Worm (Caenorhabditis elegans) whole organism, L2 larva: ENCODE results near the gene evl-20.

Experiments used
- C34F6.9 ChIP-seq: fragments of 150-350 bp; optimal IDR thresholded peaks from 2 replicates; lab custom pipeline; 2014; ENCODE audit warnings: missing biosample characterization, missing genetic modification characterization
- F13H6.1 ChIP-seq: sonication (generic microtip); optimal IDR thresholded peaks from 2 replicates; lab custom pipeline; 2016; ENCODE audit warnings: missing genetic modification characterization, missing compliant biosample characterization
- Y55F3AM.14 ChIP-seq: fragments of 200-800 bp; sonication (Bioruptor generic); optimal IDR thresholded peaks from 2 replicates; lab custom pipeline; 2018; ENCODE audit warnings: mild to moderate bottlenecking, missing genetic modification characterization, missing compliant biosample characterization
- ZK546.5 ChIP-seq: sonication (generic microtip); optimal IDR thresholded peaks from 2 replicates; lab custom pipeline; 2017; ENCODE audit warnings: missing biosample characterization, missing genetic modification characterization
- aly-2 ChIP-seq: fragments of 150-350 bp; optimal IDR thresholded peaks from 2 replicates; lab custom pipeline; 2014; ENCODE audit warnings: missing biosample characterization, missing genetic modification characterization
- ama-1 ChIP-seq: fragments of 150-350 bp; optimal IDR thresholded peaks from 2 replicates; lab custom pipeline; 2018; ENCODE audit warnings: inconsistent platforms
- ceh-82 ChIP-seq: fragments of 150-350 bp; optimal IDR thresholded peaks from 2 replicates; lab custom pipeline; 2014; ENCODE audit warnings: missing biosample characterization, missing genetic modification characterization
- crh-2 ChIP-seq: sonication (generic microtip); optimal IDR thresholded peaks from 2 replicates; lab custom pipeline; 2017; ENCODE audit warnings: missing biosample characterization, missing genetic modification characterization
- dmd-4 ChIP-seq: sonication (generic microtip); optimal IDR thresholded peaks from 2 replicates; lab custom pipeline; 2017; ENCODE audit warnings: missing biosample characterization, missing genetic modification characterization
- egl-27 ChIP-seq: sonication (generic microtip); optimal IDR thresholded peaks from 3 replicates; lab custom pipeline; 2017; ENCODE audit warnings: missing biosample characterization, missing genetic modification reagents, missing genetic modification characterization
- elt-1 ChIP-seq: fragments of 150-350 bp; optimal IDR thresholded peaks from 2 replicates; lab custom pipeline; 2014; ENCODE audit warnings: missing biosample characterization, missing genetic modification characterization
- lin-13 ChIP-seq: fragments of 150-350 bp; optimal IDR thresholded peaks from 2 replicates; lab custom pipeline; 2014; ENCODE audit warnings: missing biosample characterization, missing genetic modification reagents, missing genetic modification characterization
- lin-39 ChIP-seq: fragments of 150-350 bp; optimal IDR thresholded peaks from 2 replicates; lab custom pipeline; 2014; ENCODE audit warnings: missing biosample characterization, missing genetic modification reagents, missing genetic modification characterization
- lsy-2 ChIP-seq, 2 experiments: fragments of 150-350 bp in 1 of 2; sonication (generic microtip) in 1 of 2; optimal IDR thresholded peaks; 2 replicates each; lab custom pipeline; 2014 to 2017; ENCODE audit warnings: missing biosample characterization in 2 of 2, missing genetic modification characterization in 2 of 2
- mab-5 ChIP-seq: fragments of 150-350 bp; optimal IDR thresholded peaks from 2 replicates; lab custom pipeline; 2014; ENCODE audit warnings: missing biosample characterization, missing genetic modification characterization
- mdl-1 ChIP-seq, 2 experiments: fragments of 150-350 bp in 1 of 2; sonication (generic microtip) in 1 of 2; optimal IDR thresholded peaks; 2 replicates each; lab custom pipeline; 2017; ENCODE audit warnings: missing biosample characterization in 2 of 2, missing genetic modification characterization in 2 of 2
- nhr-11 ChIP-seq: fragments of 150-350 bp; optimal IDR thresholded peaks from 2 replicates; lab custom pipeline; 2014; ENCODE audit warnings: missing biosample characterization, missing genetic modification characterization
- nhr-12 ChIP-seq: fragments of 150-350 bp; optimal IDR thresholded peaks from 2 replicates; lab custom pipeline; 2014; ENCODE audit warnings: missing biosample characterization, missing genetic modification characterization
- nhr-129 ChIP-seq: fragments of 150-350 bp; optimal IDR thresholded peaks from 2 replicates; lab custom pipeline; 2014; ENCODE audit warnings: missing biosample characterization, missing genetic modification characterization
- nhr-237 ChIP-seq: fragments of 150-350 bp; optimal IDR thresholded peaks from 2 replicates; lab custom pipeline; 2014; ENCODE audit warnings: missing biosample characterization, missing genetic modification characterization
- nhr-25 ChIP-seq: fragments of 150-350 bp; sonication (generic microtip); optimal IDR thresholded peaks from 3 replicates; lab custom pipeline; 2014; ENCODE audit warnings: missing biosample characterization, missing genetic modification characterization
- nhr-6 ChIP-seq: fragments of 150-350 bp; optimal IDR thresholded peaks from 2 replicates; lab custom pipeline; 2014; ENCODE audit warnings: missing biosample characterization, missing genetic modification characterization
- nhr-77 ChIP-seq: fragments of 150-350 bp; optimal IDR thresholded peaks from 2 replicates; lab custom pipeline; 2014; ENCODE audit warnings: missing biosample characterization, missing genetic modification characterization
- sem-4 ChIP-seq: fragments of 150-350 bp; optimal IDR thresholded peaks from 2 replicates; lab custom pipeline; 2014; ENCODE audit warnings: missing biosample characterization, missing genetic modification reagents, missing genetic modification characterization
- skn-1 ChIP-seq: sonication (generic microtip); optimal IDR thresholded peaks from 2 replicates; lab custom pipeline; 2017; ENCODE audit warnings: missing biosample characterization, missing genetic modification characterization
- sma-9 ChIP-seq, 2 experiments: fragments of 150-350 bp in 1 of 2; sonication (generic microtip) in 1 of 2; optimal IDR thresholded peaks; 2 replicates each; lab custom pipeline; 2014 to 2016; ENCODE audit warnings: missing genetic modification characterization in 2 of 2, mild to moderate bottlenecking in 1 of 2, missing biosample characterization in 1 of 2, missing compliant biosample characterization in 1 of 2, missing genetic modification reagents in 1 of 2, moderate library complexity in 1 of 2
- snpc-4 ChIP-seq: fragments of 150-350 bp; optimal IDR thresholded peaks from 2 replicates; lab custom pipeline; 2014; ENCODE audit warnings: missing biosample characterization, missing genetic modification characterization
- unc-39 ChIP-seq: fragments of 150-350 bp; optimal IDR thresholded peaks from 2 replicates; lab custom pipeline; 2014; ENCODE audit warnings: missing biosample characterization, missing genetic modification characterization
- unc-55 ChIP-seq: fragments of 150-350 bp; sonication (generic microtip); optimal IDR thresholded peaks from 3 replicates; lab custom pipeline; 2014; ENCODE audit warnings: missing biosample characterization, missing genetic modification reagents, missing genetic modification characterization
- unc-62 ChIP-seq: fragments of 150-350 bp; optimal IDR thresholded peaks from 2 replicates; lab custom pipeline; 2014; ENCODE audit warnings: missing biosample characterization, missing genetic modification reagents, missing genetic modification characterization
- zag-1 ChIP-seq: fragments of 150-350 bp; optimal IDR thresholded peaks from 2 replicates; lab custom pipeline; 2014; ENCODE audit warnings: missing biosample characterization, missing genetic modification characterization
- ztf-1 ChIP-seq: fragments of 200-800 bp; sonication (Bioruptor generic); conservative IDR thresholded peaks from 2 replicates; pipeline ENCODE4 v1.3.6; 2022; ENCODE audit warnings: missing genetic modification characterization, missing compliant biosample characterization
- ztf-11 ChIP-seq: sonication (generic microtip); optimal IDR thresholded peaks from 2 replicates; lab custom pipeline; 2017; ENCODE audit warnings: missing biosample characterization, missing genetic modification characterization
- ztf-4 ChIP-seq: fragments of 150-350 bp; optimal IDR thresholded peaks from 2 replicates; lab custom pipeline; 2014; ENCODE audit warnings: missing biosample characterization, missing genetic modification characterization

The evl-20 gene

DNA sequence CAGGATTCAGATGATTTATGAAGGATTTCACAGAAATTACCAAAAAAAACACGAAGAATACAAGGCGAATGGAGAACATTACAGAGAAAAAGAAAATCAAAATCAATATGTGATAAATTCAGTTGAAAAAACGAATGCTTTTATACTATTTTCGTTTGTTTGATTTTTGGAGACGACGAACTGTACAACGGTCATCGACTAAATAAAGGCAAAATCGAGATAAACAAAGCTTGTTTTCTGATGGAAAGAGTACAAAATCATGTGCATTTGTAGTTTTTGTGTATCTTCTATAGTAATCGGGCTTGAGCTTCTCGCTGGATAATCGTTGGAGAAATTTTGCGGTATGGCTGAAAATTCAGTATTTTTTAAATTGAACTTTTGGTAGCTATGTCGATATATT is 27.0 kb downstream of the evl-20 start, which contains the start of gene M05D6.8:
Gene M05D6.8, minus strand, starts transcription at position 101 of the 400 bp plus-strand sequence.
- TF ChIP-seq dmd-4: no peak

DNA sequence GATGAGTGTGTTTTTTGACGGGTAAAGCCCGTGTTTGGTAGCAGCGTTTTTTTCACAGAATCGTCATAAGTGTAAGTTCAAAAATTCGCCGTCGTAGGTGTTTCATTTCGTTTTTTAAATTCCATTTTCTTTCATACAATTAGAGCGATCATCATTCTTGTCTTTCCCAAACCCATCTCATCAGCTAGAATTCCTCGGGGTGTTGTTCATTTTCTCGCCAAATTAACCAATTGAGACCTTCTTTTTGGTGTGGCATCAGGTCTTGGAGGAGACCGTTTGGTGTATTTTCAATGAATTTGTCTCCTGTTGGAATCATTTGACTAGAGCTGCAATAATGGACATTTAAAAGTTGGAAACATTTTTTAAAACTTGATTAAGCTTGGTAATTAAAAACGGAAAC is 28.8 kb downstream of the evl-20 start:
- TF ChIP-seq crh-2 (tag; lab: Kevin White, UChicago) (no peak), ceh-82 (no peak), nhr-25 (tag; lab: Kevin White, UChicago) (no peak), sem-4 (tag; lab: Kevin White, UChicago) (no peak), lin-39 (tag; lab: Kevin White, UChicago) (no peak), elt-1 (tag; lab: Kevin White, UChicago) (no peak), nhr-129 (no peak), ztf-1 (GFP tag; lab: Robert Waterston, UW) (no peak), ztf-11 (tag; lab: Kevin White, UChicago) (no peak), nhr-6 (tag; lab: Kevin White, UChicago) (no peak), ztf-4 (tag; lab: Kevin White, UChicago) (no peak), aly-2 (no peak), sma-9 (GFP tag; optimal IDR thresholded peaks at IDR 0.05; lab: Kevin White, UChicago) (no peak), sma-9 (tag; optimal IDR thresholded peaks at IDR 0.05; lab: Kevin White, UChicago) (no peak), unc-39 (no peak), snpc-4 (tag; lab: Kevin White, UChicago) (no peak), mab-5 (tag; lab: Kevin White, UChicago) (no peak), nhr-12 (no peak)
- TF ChIP-seq, all 48 proteins: peak for 0

DNA sequence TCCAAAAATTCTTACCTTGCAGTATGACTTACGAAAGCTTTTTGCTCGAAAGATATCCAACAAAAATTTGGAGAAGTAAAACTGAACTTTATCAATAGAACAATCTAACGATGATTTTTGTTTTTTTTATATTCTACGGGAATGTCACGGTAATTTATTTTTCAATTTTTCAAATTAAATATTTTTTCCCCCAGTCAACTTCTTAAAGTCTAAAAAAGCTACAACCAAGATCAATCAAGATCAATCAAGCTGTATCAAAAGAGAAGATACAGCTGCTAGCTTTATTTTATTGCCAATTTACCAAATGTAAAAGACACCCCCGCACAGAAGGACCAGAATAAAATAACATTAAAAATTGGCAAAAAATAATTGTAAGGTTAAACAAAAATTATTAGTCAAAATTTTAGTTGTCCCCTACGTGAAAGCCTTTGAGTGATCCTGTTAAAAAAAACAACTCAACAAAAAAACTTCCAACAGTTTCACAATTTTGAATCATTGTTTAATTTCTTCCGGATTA is 31.3 kb downstream of the evl-20 start, which contains the start of the genes M05D6.1 and M05D6.3:
Gene M05D6.1, minus strand, starts transcription at position 101 of the 517 bp plus-strand sequence.
Gene M05D6.3, plus strand, starts transcription at position 467 of the 517 bp plus-strand sequence.
- TF ChIP-seq dmd-4: no peak
- TF ChIP-seq unc-62 (GFP tag; lab: Kevin White, UChicago): no peak
- TF ChIP-seq lin-39 (tag; lab: Kevin White, UChicago): no peak
- TF ChIP-seq unc-55 (GFP tag; lab: Kevin White, UChicago): no peak
- TF ChIP-seq egl-27 (tag; lab: Kevin White, UChicago): no peak
- no peak for TF ChIP-seq ama-1 (lab: Kevin White, UChicago)
- no peak for TF ChIP-seq C34F6.9 (tag; lab: Kevin White, UChicago)
- TF ChIP-seq skn-1 (tag; lab: Kevin White, UChicago): no peak
- no peak for TF ChIP-seq Y55F3AM.14 (GFP tag; lab: Kevin White, UChicago)
- TF ChIP-seq F13H6.1 (tag; lab: Kevin White, UChicago): no peak
- no peak for TF ChIP-seq aly-2
- TF ChIP-seq ZK546.5: no peak
- no peak for TF ChIP-seq mab-5 (tag; lab: Kevin White, UChicago)
- no peak for TF ChIP-seq nhr-237 (tag; lab: Kevin White, UChicago)
- no peak for TF ChIP-seq mdl-1 (tag; optimal IDR thresholded peaks at IDR 0.05; lab: Kevin White, UChicago)

DNA sequence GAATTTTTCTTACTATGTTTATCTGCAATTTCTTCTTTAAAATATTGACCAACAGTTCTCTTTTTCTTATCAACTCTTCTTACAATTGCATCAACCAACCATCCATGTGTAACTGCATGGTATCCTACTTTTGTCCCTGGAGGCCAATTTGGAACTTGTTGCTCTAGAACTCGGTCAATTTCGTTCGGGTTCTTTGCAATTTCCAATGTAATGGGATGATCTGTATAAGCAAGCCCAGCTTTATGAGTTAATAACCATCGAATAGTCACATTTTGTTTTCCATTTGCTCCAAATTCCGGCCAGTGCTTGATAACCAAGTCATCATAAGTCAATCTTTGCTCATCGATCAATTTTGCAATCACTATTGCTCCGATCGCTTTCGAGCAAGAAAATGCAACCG is 35.2 kb downstream of the evl-20 start:
- TF ChIP-seq zag-1 (tag; lab: Kevin White, UChicago): no peak
- no peak for TF ChIP-seq ceh-82
- no peak for TF ChIP-seq egl-27 (tag; lab: Kevin White, UChicago)
- no peak for TF ChIP-seq nhr-77
- peak; percentile 70 for TF ChIP-seq ama-1 (lab: Kevin White, UChicago)
- no peak for TF ChIP-seq ZK546.5
- no peak for TF ChIP-seq nhr-11 (tag; lab: Kevin White, UChicago)
- no peak for TF ChIP-seq lin-13 (GFP tag; lab: Kevin White, UChicago)

DNA sequence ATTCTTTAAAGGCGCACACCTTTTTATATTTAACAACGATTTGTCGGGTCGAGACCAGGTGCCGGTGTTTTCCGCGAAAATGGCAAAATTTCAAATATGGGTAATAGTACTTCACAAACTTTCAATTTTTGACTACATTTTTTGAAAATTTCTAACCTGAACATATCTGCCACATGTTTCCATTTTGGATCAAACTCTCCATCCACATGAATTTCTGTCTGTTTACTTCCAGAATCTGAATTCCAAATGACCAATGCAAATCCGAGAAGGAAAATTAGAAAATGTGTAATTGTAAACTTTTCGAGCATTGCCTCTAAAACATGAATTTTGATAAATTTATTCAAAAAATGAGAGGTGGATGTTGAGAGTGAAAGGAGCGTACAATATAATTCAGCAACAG is 36.1 kb downstream of the evl-20 start, which contains the start of gene lact-4:
Gene lact-4, minus strand, starts transcription at position 313 of the 400 bp plus-strand sequence.
- no peak for TF ChIP-seq sma-9 (GFP tag; optimal IDR thresholded peaks at IDR 0.05; lab: Kevin White, UChicago)
- TF ChIP-seq sma-9 (tag; optimal IDR thresholded peaks at IDR 0.05; lab: Kevin White, UChicago): no peak
- no peak for TF ChIP-seq lsy-2 (tag; optimal IDR thresholded peaks at IDR 0.05; lab: Kevin White, UChicago)
